Worm (Caenorhabditis elegans): ENCODE data around the gene cpg-18.

cpg-18 gene

ce11 chrIV:5753954-5754543, 19.2 kb downstream of the cpg-18 start:
- no peak for TF ChIP-seq nhr-10 (tag; optimal IDR thresholded peaks at IDR 0.05)
- TF ChIP-seq lin-11 (tag; optimal IDR thresholded peaks at IDR 0.05), result no peak
- peak; percentile 91 for TF ChIP-seq sem-4 (tag; optimal IDR thresholded peaks at IDR 0.05)
- peak; percentile 62 for TF ChIP-seq gmeb-1 (tag; optimal IDR thresholded peaks at IDR 0.05)
- TF ChIP-seq blmp-1 (tag; optimal IDR thresholded peaks at IDR 0.05; ENCODE audit: insufficient read depth), result peak; percentile 65
- TF ChIP-seq nhr-129 (tag; optimal IDR thresholded peaks at IDR 0.05), result peak; percentile 81
- TF ChIP-seq nhr-25 (tag; optimal IDR thresholded peaks at IDR 0.05), result peak; percentile 71
- peak; percentile 69 for TF ChIP-seq lin-13 (GFP tag; optimal IDR thresholded peaks at IDR 0.05)
- peak; percentile 33 for TF ChIP-seq ama-1 (optimal IDR thresholded peaks at IDR 0.05)
- TF ChIP-seq C34F6.9 (tag; optimal IDR thresholded peaks at IDR 0.05), result peak; percentile 73
- TF ChIP-seq F13H6.1 (tag; optimal IDR thresholded peaks at IDR 0.05), result peak; percentile 96
- no peak for TF ChIP-seq ceh-16 (tag; optimal IDR thresholded peaks at IDR 0.05)
- TF ChIP-seq lsy-2 (tag; optimal IDR thresholded peaks at IDR 0.05), result peak; percentile 13 to 81
- TF ChIP-seq mdl-1 (tag; optimal IDR thresholded peaks at IDR 0.05), result peak; percentile 45 to 86
- TF ChIP-seq egl-27 (tag; optimal IDR thresholded peaks at IDR 0.05), result peak; percentile 81
- TF ChIP-seq crh-2 (tag; optimal IDR thresholded peaks at IDR 0.05), result peak; percentile 84
- TF ChIP-seq dmd-4 (tag; optimal IDR thresholded peaks at IDR 0.05), result no peak
- TF ChIP-seq snpc-4 (tag; optimal IDR thresholded peaks at IDR 0.05), result peak; percentile 12
- TF ChIP-seq unc-55 (GFP tag; optimal IDR thresholded peaks at IDR 0.05), result peak; percentile 79
- no peak for TF ChIP-seq ztf-1 (GFP tag; conservative IDR thresholded peaks at IDR 0.05)
- TF ChIP-seq elt-3 (tag; optimal IDR thresholded peaks at IDR 0.05), result no peak
- no peak for TF ChIP-seq nhr-77 (tag; optimal IDR thresholded peaks at IDR 0.05)
- TF ChIP-seq lin-39 (tag; optimal IDR thresholded peaks at IDR 0.05), result no peak
- TF ChIP-seq nhr-21 (tag; optimal IDR thresholded peaks at IDR 0.05), result peak; percentile 90
- no peak for TF ChIP-seq nhr-237 (tag; optimal IDR thresholded peaks at IDR 0.05)
- no peak for TF ChIP-seq ztf-11 (tag; optimal IDR thresholded peaks at IDR 0.05)
- TF ChIP-seq ztf-4 (tag; optimal IDR thresholded peaks at IDR 0.05), result peak; percentile 71
- no peak for TF ChIP-seq unc-39 (tag; optimal IDR thresholded peaks at IDR 0.05)
- no peak for TF ChIP-seq mab-5 (tag; optimal IDR thresholded peaks at IDR 0.05)
- no peak for TF ChIP-seq R02D3.7 (tag; optimal IDR thresholded peaks at IDR 0.05)
- peak; percentile 81 for TF ChIP-seq sma-3 (GFP tag; optimal IDR thresholded peaks at IDR 0.05)
- peak; percentile 81 for TF ChIP-seq nhr-6 (tag; optimal IDR thresholded peaks at IDR 0.05)
- no peak for TF ChIP-seq unc-62 (GFP tag; optimal IDR thresholded peaks at IDR 0.05)
- TF ChIP-seq Y55F3AM.14 (GFP tag; optimal IDR thresholded peaks at IDR 0.05), result peak; percentile 23
- TF ChIP-seq fos-1 (tag; optimal IDR thresholded peaks at IDR 0.05), result peak; percentile 60
- TF ChIP-seq ZK546.5 (tag; optimal IDR thresholded peaks at IDR 0.05), result no peak
- peak; percentile 97 for TF ChIP-seq sma-9 (GFP tag; optimal IDR thresholded peaks at IDR 0.05)
- TF ChIP-seq sma-9 (tag; optimal IDR thresholded peaks at IDR 0.05), result peak; percentile 23
- TF ChIP-seq zag-1 (tag; optimal IDR thresholded peaks at IDR 0.05), result no peak
- TF ChIP-seq nhr-12 (tag; optimal IDR thresholded peaks at IDR 0.05), result no peak

ce11 chrIV:5754821-5755220, 20.0 kb downstream of the cpg-18 start:
- TF ChIP-seq skn-1 (tag; optimal IDR thresholded peaks at IDR 0.05), result no peak
- no peak for TF ChIP-seq egl-27 (tag; optimal IDR thresholded peaks at IDR 0.05)
- no peak for TF ChIP-seq sem-4 (tag; optimal IDR thresholded peaks at IDR 0.05)
- TF ChIP-seq lsy-2 (tag; optimal IDR thresholded peaks at IDR 0.05), result peak in 1 of 2 experiments; percentile 17
- TF ChIP-seq nhr-129 (tag; optimal IDR thresholded peaks at IDR 0.05), result no peak
- no peak for TF ChIP-seq gmeb-1 (tag; optimal IDR thresholded peaks at IDR 0.05)

ce11 chrIV:5755922-5756321, 21.1 kb downstream of the cpg-18 start:
- no peak for TF ChIP-seq ZK546.5 (tag; optimal IDR thresholded peaks at IDR 0.05)
- TF ChIP-seq nhr-21 (tag; optimal IDR thresholded peaks at IDR 0.05), result peak; percentile 16
- peak; percentile 47 for TF ChIP-seq gmeb-1 (tag; optimal IDR thresholded peaks at IDR 0.05)
- TF ChIP-seq skn-1 (tag; optimal IDR thresholded peaks at IDR 0.05), result no peak
- no peak for TF ChIP-seq mbf-1 (tag; optimal IDR thresholded peaks at IDR 0.05)
- peak; percentile 51 for TF ChIP-seq crh-2 (tag; optimal IDR thresholded peaks at IDR 0.05)
- TF ChIP-seq sma-9 (GFP tag; optimal IDR thresholded peaks at IDR 0.05), result peak; percentile 83
- TF ChIP-seq sma-9 (tag; optimal IDR thresholded peaks at IDR 0.05), result no peak
- no peak for TF ChIP-seq unc-39 (tag; optimal IDR thresholded peaks at IDR 0.05)
- peak; percentile 13 for TF ChIP-seq fos-1 (tag; optimal IDR thresholded peaks at IDR 0.05)
